Fruit fly (Drosophila melanogaster): Measurements from ENCODE around the gene Adhr.

Adhr gene

dm6 chr2L:14634986-14635385, 19.6 kb downstream of the Adhr start (continued):
- TF ChIP-seq CG11560 (tag; IDR thresholded peaks at IDR 0.05) = no peak
- TF ChIP-seq CG14860 (GFP tag; IDR thresholded peaks at IDR 0.05; ENCODE audit: partially characterized antibody) = no peak
- no peak for TF ChIP-seq CG13296 (GFP tag; optimal IDR thresholded peaks at IDR 0.05)
- TF ChIP-seq HLH4C (GFP tag; IDR thresholded peaks at IDR 0.05; ENCODE audit: partially characterized antibody) = no peak
- TF ChIP-seq repo (GFP tag; optimal IDR thresholded peaks at IDR 0.05) = no peak
- TF ChIP-seq ttk (GFP tag; IDR thresholded peaks at IDR 0.05) = no peak
- TF ChIP-seq Dfd (GFP tag; optimal IDR thresholded peaks at IDR 0.05) = no peak
- TF ChIP-seq CG17385 (GFP tag; optimal IDR thresholded peaks at IDR 0.05) = no peak

- no peak for TF ChIP-seq unpg (GFP tag; optimal IDR thresholded peaks at IDR 0.05)
- TF ChIP-seq mam (GFP tag; optimal IDR thresholded peaks at IDR 0.05) = no peak
- TF ChIP-seq CG4328 (GFP tag; optimal IDR thresholded peaks at IDR 0.05) = no peak
- TF ChIP-seq Blimp-1 (GFP tag; optimal IDR thresholded peaks at IDR 0.05) = peak; percentile 96
- TF ChIP-seq Hr51 (GFP tag; optimal IDR thresholded peaks at IDR 0.05) = no peak
- 0 out of 3 replicates have a peak, but pooled peaks have one; percentile 20 for TF ChIP-seq otp (GFP tag; IDR thresholded peaks at IDR 0.05)
- TF ChIP-seq chif (GFP tag; optimal IDR thresholded peaks at IDR 0.05) = no peak
- TF ChIP-seq CG10209 (GFP tag; optimal IDR thresholded peaks at IDR 0.05) = no peak
- TF ChIP-seq CG33557 (GFP tag; optimal IDR thresholded peaks at IDR 0.05) = peak; percentile 21
- peak; percentile 30 for TF ChIP-seq Deaf1 (tag; optimal IDR thresholded peaks at IDR 0.05)
- TF ChIP-seq Mrtf (GFP tag; IDR thresholded peaks at IDR 0.05) = no peak
- no peak for TF ChIP-seq CG15479 (GFP tag; optimal IDR thresholded peaks at IDR 0.05)
- no peak for TF ChIP-seq CG10366 (GFP tag; IDR thresholded peaks at IDR 0.05)
- TF ChIP-seq stc (GFP tag; IDR thresholded peaks at IDR 0.05) = no peak
- TF ChIP-seq amos (GFP tag; IDR thresholded peaks at IDR 0.05; ENCODE audit: partially characterized antibody) = no peak
- no peak for TF ChIP-seq CG5245 (GFP tag; optimal IDR thresholded peaks at IDR 0.05)
- no peak for TF ChIP-seq sens (GFP tag)
- no peak for TF ChIP-seq Vsx1 (GFP tag; optimal IDR thresholded peaks at IDR 0.05)
- no peak for TF ChIP-seq CG16863 (GFP tag; optimal IDR thresholded peaks at IDR 0.05)
- no peak for TF ChIP-seq CG10321 (GFP tag; IDR thresholded peaks at IDR 0.05)
- no peak for TF ChIP-seq ase (GFP tag; IDR thresholded peaks at IDR 0.05)
- TF ChIP-seq en (GFP tag; optimal IDR thresholded peaks at IDR 0.05) = no peak
- TF ChIP-seq br (optimal IDR thresholded peaks at IDR 0.05) = no peak
- TF ChIP-seq CG12236 (GFP tag; optimal IDR thresholded peaks at IDR 0.05) = no peak
- no peak for TF ChIP-seq CG17359 (tag; optimal IDR thresholded peaks at IDR 0.05)
- TF ChIP-seq CG5953 (GFP tag; IDR thresholded peaks at IDR 0.05) = no peak
- no peak for TF ChIP-seq CG7928 (GFP tag; optimal IDR thresholded peaks at IDR 0.05)
- TF ChIP-seq exex (tag; optimal IDR thresholded peaks at IDR 0.05) = no peak
- no peak for TF ChIP-seq pb (GFP tag; optimal IDR thresholded peaks at IDR 0.05)
- TF ChIP-seq D (optimal IDR thresholded peaks at IDR 0.05) = no peak
- TF ChIP-seq D (GFP tag; optimal IDR thresholded peaks at IDR 0.05) = no peak
- TF ChIP-seq CG17802 (tag; optimal IDR thresholded peaks at IDR 0.05) = no peak
- no peak for TF ChIP-seq CG14710 (tag; optimal IDR thresholded peaks at IDR 0.05)
- no peak for TF ChIP-seq cwo (GFP tag; optimal IDR thresholded peaks at IDR 0.05)
- no peak for TF ChIP-seq nom (GFP tag; optimal IDR thresholded peaks at IDR 0.05)
- no peak for TF ChIP-seq CG15696 (tag; optimal IDR thresholded peaks at IDR 0.05)
- 0 out of 3 replicates have a peak, but pooled peaks have one; percentile 9 for TF ChIP-seq CG6175 (GFP tag; IDR thresholded peaks at IDR 0.05)
- no peak for TF ChIP-seq crp (GFP tag; optimal IDR thresholded peaks at IDR 0.05)
- TF ChIP-seq Awh (GFP tag; IDR thresholded peaks at IDR 0.05) = 0 out of 2 replicates have a peak, but pooled peaks have one; percentile 14
- no peak for TF ChIP-seq CG12769 (tag; optimal IDR thresholded peaks at IDR 0.05)
- TF ChIP-seq ems (GFP tag; optimal IDR thresholded peaks at IDR 0.05) = no peak
These were observed 26.8 kb downstream of the Adhr start for dm6 chr2L:14642090-14642632.
